Worm (Caenorhabditis elegans) whole organism, early embryonic: ENCODE results near the gene pqn-75.

Experiments used
- B0310.2 ChIP-seq: sonication (generic microtip); optimal IDR thresholded peaks from 2 replicates; lab custom pipeline; 2016; ENCODE audit warnings: mild to moderate bottlenecking, missing genetic modification characterization, missing compliant biosample characterization
- F13C5.2 ChIP-seq: sonication (generic microtip); optimal IDR thresholded peaks from 2 replicates; lab custom pipeline; 2017; ENCODE audit warnings: mild to moderate bottlenecking, missing genetic modification characterization, inconsistent platforms, missing compliant biosample characterization
- aly-1 ChIP-seq: sonication (generic microtip); optimal IDR thresholded peaks from 2 replicates; lab custom pipeline; 2016; ENCODE audit warnings: missing genetic modification characterization, missing compliant biosample characterization
- ama-1 ChIP-seq: fragments of 150-350 bp; optimal IDR thresholded peaks from 2 replicates; lab custom pipeline; 2014
- ceh-13 ChIP-seq: fragments of 200-800 bp; sonication (Bioruptor generic); optimal IDR thresholded peaks from 2 replicates; lab custom pipeline; 2018; ENCODE audit warnings: mild to moderate bottlenecking, missing genetic modification characterization, missing compliant biosample characterization
- ceh-36 ChIP-seq: sonication (generic microtip); optimal IDR thresholded peaks from 2 replicates; lab custom pipeline; 2016; ENCODE audit warnings: missing genetic modification characterization, inconsistent platforms, missing compliant biosample characterization
- ets-7 ChIP-seq: sonication (generic microtip); optimal IDR thresholded peaks from 2 replicates; lab custom pipeline; 2016; ENCODE audit warnings: missing genotype, missing genetic modification characterization, missing compliant biosample characterization
- flt-1 ChIP-seq: fragments of 200-800 bp; sonication (Bioruptor generic); IDR thresholded peaks from 2 replicates; pipeline ENCODE4 v1.3.6; 2022; ENCODE audit warnings: missing genetic modification characterization, missing compliant biosample characterization
- hmbx-1 ChIP-seq: sonication (generic microtip); optimal IDR thresholded peaks from 2 replicates; lab custom pipeline; 2016; ENCODE audit warnings: mild to moderate bottlenecking, missing genetic modification characterization, missing compliant biosample characterization
- hmg-4 ChIP-seq: fragments of 200-800 bp; sonication (Bioruptor generic); optimal IDR thresholded peaks from 2 replicates; lab custom pipeline; 2018; ENCODE audit warnings: mild to moderate bottlenecking, missing genetic modification characterization, missing compliant biosample characterization
- hnd-1 ChIP-seq: sonication (generic microtip); optimal IDR thresholded peaks from 2 replicates; lab custom pipeline; 2016; ENCODE audit warnings: missing genetic modification characterization, missing compliant biosample characterization
- pes-1 ChIP-seq: fragments of 200-800 bp; sonication (Bioruptor generic); IDR thresholded peaks from 2 replicates; pipeline ENCODE4 v1.3.6; 2022; ENCODE audit warnings: missing genetic modification reagents, missing genetic modification characterization, missing compliant biosample characterization
- scrt-1 ChIP-seq: fragments of 200-800 bp; sonication (Bioruptor generic); IDR thresholded peaks from 2 replicates; pipeline ENCODE4 v1.3.6; 2022; ENCODE audit warnings: missing genetic modification characterization, missing compliant biosample characterization
- sea-1 ChIP-seq: fragments of 200-800 bp; sonication (Bioruptor generic); conservative IDR thresholded peaks from 2 replicates; pipeline ENCODE4 v1.3.6; 2022; ENCODE audit warnings: missing genetic modification characterization, missing compliant biosample characterization
- tbx-11 ChIP-seq: fragments of 200-800 bp; sonication (Bioruptor generic); IDR thresholded peaks from 2 replicates; pipeline ENCODE4 v1.3.6; 2022; ENCODE audit warnings: missing genetic modification characterization, missing compliant biosample characterization
- tbx-37 ChIP-seq: fragments of 200-800 bp; sonication (Bioruptor generic); conservative IDR thresholded peaks from 2 replicates; pipeline ENCODE4 v1.3.6; 2022; ENCODE audit warnings: missing genetic modification reagents, missing genetic modification characterization, missing compliant biosample characterization
- tra-4 ChIP-seq: sonication (generic microtip); optimal IDR thresholded peaks from 2 replicates; lab custom pipeline; 2017; ENCODE audit warnings: missing genetic modification characterization, missing compliant biosample characterization

Gene pqn-75

ce11 chrIV:4049398-4049998, 22.6 kb upstream of the pqn-75 start, which contains the start of gene pcn-1:
Gene pcn-1 (minus strand): TSS chrIV:4049448.
- TF ChIP-seq pes-1 (0 out of 2 replicates have a peak, but pooled peaks have one; percentile 14), F13C5.2 (peak; percentile 49), hnd-1 (tag; lab: Kevin White, UChicago) (no peak), B0310.2 (tag; lab: Kevin White, UChicago) (no peak), hmg-4 (GFP tag; lab: Kevin White, UChicago) (peak; percentile 29)

- TF ChIP-seq flt-1, result no peak
- TF ChIP-seq sea-1 (GFP tag; lab: Robert Waterston, UW), result no peak
- no peak for TF ChIP-seq B0310.2 (tag; lab: Kevin White, UChicago)
- TF ChIP-seq tbx-37, result no peak
- no peak for TF ChIP-seq hmg-4 (GFP tag; lab: Kevin White, UChicago)
- no peak for TF ChIP-seq ama-1 (lab: Kevin White, UChicago)
- TF ChIP-seq tra-4 (tag; lab: Kevin White, UChicago), result no peak
- TF ChIP-seq pes-1, result no peak
- no peak for TF ChIP-seq hnd-1 (tag; lab: Kevin White, UChicago)
- TF ChIP-seq ceh-13 (GFP tag; lab: Kevin White, UChicago), result no peak
- no peak for TF ChIP-seq aly-1 (tag; lab: Kevin White, UChicago)
- no peak for TF ChIP-seq hmbx-1 (tag; lab: Kevin White, UChicago)
- TF ChIP-seq ets-7 (tag; lab: Kevin White, UChicago), result no peak
- no peak for TF ChIP-seq tbx-11 (GFP tag; lab: Robert Waterston, UW)
- TF ChIP-seq scrt-1 (GFP tag; lab: Robert Waterston, UW), result no peak
- no peak for TF ChIP-seq F13C5.2
- no peak for TF ChIP-seq ceh-36 (tag; lab: Kevin White, UChicago)
Observed at ce11 chrIV:4051539-4051938, 20.6 kb upstream of the pqn-75 start, which contains the start of gene wrt-5. Gene wrt-5 (minus strand): TSS chrIV:4051639.

ce11 chrIV:4052274-4052673, 19.9 kb upstream of the pqn-75 start:
- TF ChIP-seq aly-1 (tag; lab: Kevin White, UChicago), result no peak
- no peak for TF ChIP-seq scrt-1 (GFP tag; lab: Robert Waterston, UW)
- TF ChIP-seq ceh-36 (tag; lab: Kevin White, UChicago), result no peak
- no peak for TF ChIP-seq hmbx-1 (tag; lab: Kevin White, UChicago)
- no peak for TF ChIP-seq hnd-1 (tag; lab: Kevin White, UChicago)

ce11 chrIV:4053405-4053804, 18.7 kb upstream of the pqn-75 start:
- no peak for TF ChIP-seq flt-1
- no peak for TF ChIP-seq ceh-13 (GFP tag; lab: Kevin White, UChicago)
- no peak for TF ChIP-seq tbx-11 (GFP tag; lab: Robert Waterston, UW)
- no peak for TF ChIP-seq tra-4 (tag; lab: Kevin White, UChicago)
- TF ChIP-seq F13C5.2, result no peak
- no peak for TF ChIP-seq scrt-1 (GFP tag; lab: Robert Waterston, UW)
- no peak for TF ChIP-seq ceh-36 (tag; lab: Kevin White, UChicago)
- TF ChIP-seq ama-1 (lab: Kevin White, UChicago), result no peak
- TF ChIP-seq ets-7 (tag; lab: Kevin White, UChicago), result no peak

ce11 chrIV:4055297-4055696, 16.8 kb upstream of the pqn-75 start:
- TF ChIP-seq B0310.2 (tag; lab: Kevin White, UChicago) (no peak), flt-1 (no peak), aly-1 (tag; lab: Kevin White, UChicago) (no peak), pes-1 (no peak)

- TF ChIP-seq sea-1 (GFP tag; lab: Robert Waterston, UW) (no peak), ceh-13 (GFP tag; lab: Kevin White, UChicago) (no peak), scrt-1 (GFP tag; lab: Robert Waterston, UW) (no peak), ama-1 (lab: Kevin White, UChicago) (no peak), hmbx-1 (tag; lab: Kevin White, UChicago) (no peak), ets-7 (tag; lab: Kevin White, UChicago) (no peak), hmg-4 (GFP tag; lab: Kevin White, UChicago) (no peak), tra-4 (tag; lab: Kevin White, UChicago) (no peak), tbx-11 (GFP tag; lab: Robert Waterston, UW) (no peak)
Observed at ce11 chrIV:4063573-4063972, 8.6 kb upstream of the pqn-75 start, which contains the start of gene ilys-6. Gene ilys-6 (minus strand): TSS chrIV:4063673.

ce11 chrIV:4067336-4067735, 4.8 kb upstream of the pqn-75 start:
- no peak for TF ChIP-seq tbx-37
- TF ChIP-seq B0310.2 (tag; lab: Kevin White, UChicago), result no peak
- no peak for TF ChIP-seq aly-1 (tag; lab: Kevin White, UChicago)
- no peak for TF ChIP-seq ceh-13 (GFP tag; lab: Kevin White, UChicago)

- TF ChIP-seq hmbx-1 (tag; lab: Kevin White, UChicago) (no peak), pes-1 (no peak), B0310.2 (tag; lab: Kevin White, UChicago) (no peak), tbx-11 (GFP tag; lab: Robert Waterston, UW) (no peak), F13C5.2 (no peak), ama-1 (lab: Kevin White, UChicago) (no peak), ceh-36 (tag; lab: Kevin White, UChicago) (no peak), scrt-1 (GFP tag; lab: Robert Waterston, UW) (no peak)
Observed at ce11 chrIV:4068480-4068879, 3.6 kb upstream of the pqn-75 start, which contains the start of gene fbxb-55. Gene fbxb-55 (plus strand): TSS chrIV:4068780.
